Worm (Caenorhabditis elegans): Measurements from ENCODE around the gene R08C7.8.
A peak's percentile ranks its signal among the peaks of the same experiment; 100 is the strongest.

R08C7.8 gene

DNA sequence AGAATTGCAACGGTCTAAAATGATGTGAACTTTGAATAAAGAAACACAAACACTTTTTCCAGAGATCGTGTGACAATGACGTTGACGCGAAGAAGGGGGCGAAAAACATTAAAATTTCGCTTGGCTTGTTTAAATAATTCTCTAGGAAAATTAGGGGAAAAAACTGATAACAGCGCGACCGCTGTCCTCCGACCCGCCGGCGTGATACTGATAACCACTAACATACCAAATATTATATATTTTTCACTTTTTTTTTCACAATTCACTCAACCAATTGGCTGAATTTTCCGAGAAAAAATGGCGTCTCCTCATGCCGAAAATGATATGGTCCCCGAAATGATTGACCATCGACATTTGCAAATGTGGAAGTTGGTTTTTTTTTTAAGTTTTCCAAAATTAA lies 15.5 kb upstream of the R08C7.8 start:
- TF ChIP-seq pax-3 (tag; optimal IDR thresholded peaks at IDR 0.05), result peak; percentile 6
- no peak for TF ChIP-seq ceh-8 (GFP tag; optimal IDR thresholded peaks at IDR 0.05)
- no peak for TF ChIP-seq nhr-76 (tag; optimal IDR thresholded peaks at IDR 0.05)
- TF ChIP-seq vab-15 (tag; optimal IDR thresholded peaks at IDR 0.05), result no peak
- no peak for TF ChIP-seq lin-35 (GFP tag; optimal IDR thresholded peaks at IDR 0.05)
- no peak for TF ChIP-seq mab-9 (GFP tag; IDR thresholded peaks at IDR 0.05)
- peak; percentile 41 for TF ChIP-seq elt-2 (tag; optimal IDR thresholded peaks at IDR 0.05)
- TF ChIP-seq ces-1 (GFP tag; optimal IDR thresholded peaks at IDR 0.05), result no peak
- no peak for TF ChIP-seq nhr-84 (tag; optimal IDR thresholded peaks at IDR 0.05)
- no peak for TF ChIP-seq ztf-4 (tag; optimal IDR thresholded peaks at IDR 0.05)
- peak; percentile 11 for TF ChIP-seq nhr-20 (tag; optimal IDR thresholded peaks at IDR 0.05)
- TF ChIP-seq ets-5 (GFP tag; IDR thresholded peaks at IDR 0.05), result no peak
- peak; percentile 4 for TF ChIP-seq nhr-85 (tag)
- no peak for TF ChIP-seq zip-4 (GFP tag; optimal IDR thresholded peaks at IDR 0.05)
- peak; percentile 3 for TF ChIP-seq blmp-1 (tag; optimal IDR thresholded peaks at IDR 0.05)
- peak in 1 of 6 experiments; percentile 10 for TF ChIP-seq elt-3 (tag; optimal IDR thresholded peaks at IDR 0.05)
- peak; percentile 20 for TF ChIP-seq nhr-47 (tag; optimal IDR thresholded peaks at IDR 0.05)
- TF ChIP-seq efl-3 (GFP tag; optimal IDR thresholded peaks at IDR 0.05), result no peak
- peak; percentile 45 for TF ChIP-seq nhr-90 (tag; optimal IDR thresholded peaks at IDR 0.05; ENCODE audit: poor library complexity)
- no peak for TF ChIP-seq C04F5.9 (tag; optimal IDR thresholded peaks at IDR 0.05)
- TF ChIP-seq unc-86 (tag; optimal IDR thresholded peaks at IDR 0.05), result no peak
- no peak for TF ChIP-seq ama-1 (optimal IDR thresholded peaks at IDR 0.05)
- TF ChIP-seq nhr-71 (tag; optimal IDR thresholded peaks at IDR 0.05), result peak; percentile 44
- TF ChIP-seq mdl-1 (tag; optimal IDR thresholded peaks at IDR 0.05), result no peak
- TF ChIP-seq fkh-8 (tag; optimal IDR thresholded peaks at IDR 0.05), result no peak
- no peak for TF ChIP-seq lin-14 (GFP tag; optimal IDR thresholded peaks at IDR 0.05)

DNA sequence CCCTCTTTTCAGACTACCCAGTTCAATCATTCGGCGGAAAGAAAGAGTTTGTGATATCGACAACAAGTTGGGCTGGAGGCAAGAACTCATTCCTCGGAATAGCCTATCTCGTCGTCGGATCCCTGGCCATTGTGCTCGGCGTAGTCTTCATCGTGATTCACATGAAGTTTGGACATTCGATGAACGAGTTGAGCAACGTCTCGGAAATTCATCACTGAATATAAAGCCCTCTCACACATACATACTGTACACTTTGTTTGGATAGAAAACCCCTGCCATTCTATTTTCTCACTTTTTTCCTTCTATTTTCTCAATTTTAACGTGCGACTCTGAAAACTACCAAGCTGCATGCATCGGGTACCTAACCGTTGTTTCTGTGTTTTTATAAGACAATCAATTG lies 15.1 kb upstream of the R08C7.8 start, which contains the start of gene R08C7.12:
R08C7.12 (plus strand) TSS at position 301 of the 400 bp plus-strand sequence.
- TF ChIP-seq fkh-8 (tag; optimal IDR thresholded peaks at IDR 0.05), result no peak
- TF ChIP-seq ztf-11 (tag; optimal IDR thresholded peaks at IDR 0.05), result no peak
- no peak for TF ChIP-seq tbx-2 (tag; optimal IDR thresholded peaks at IDR 0.05)
- TF ChIP-seq ceh-88 (GFP tag; IDR thresholded peaks at IDR 0.05), result no peak
- no peak for TF ChIP-seq nhr-12 (tag; optimal IDR thresholded peaks at IDR 0.05)

DNA sequence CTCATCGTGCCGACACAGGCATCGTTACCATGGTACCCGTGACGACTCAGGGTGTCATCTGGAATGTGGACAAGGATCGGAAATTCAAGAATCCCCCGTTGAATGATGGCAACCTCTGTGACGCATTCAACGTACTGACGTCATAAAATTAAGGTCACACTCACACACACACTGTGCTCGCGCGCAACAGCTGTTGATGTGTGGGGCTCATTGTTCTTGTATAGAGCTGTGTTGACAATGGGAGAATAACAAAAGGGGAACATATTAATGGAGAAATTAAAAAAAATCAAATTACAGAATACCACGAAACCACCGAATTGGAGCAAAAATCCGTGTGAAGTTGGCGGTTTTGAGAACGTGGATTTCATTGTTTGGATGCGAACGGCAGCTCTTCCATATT lies 14.0 kb upstream of the R08C7.8 start:
- no peak for TF ChIP-seq efl-1 (optimal IDR thresholded peaks at IDR 0.05)
- peak in 1 of 2 experiments; percentile 52 for TF ChIP-seq efl-1 (GFP tag; optimal IDR thresholded peaks at IDR 0.05 in 1 of 2)
- peak; percentile 88 for TF ChIP-seq alr-1 (tag; optimal IDR thresholded peaks at IDR 0.05; ENCODE audit: borderline replicate concordance)
- TF ChIP-seq sox-4 (tag; optimal IDR thresholded peaks at IDR 0.05), result no peak

DNA sequence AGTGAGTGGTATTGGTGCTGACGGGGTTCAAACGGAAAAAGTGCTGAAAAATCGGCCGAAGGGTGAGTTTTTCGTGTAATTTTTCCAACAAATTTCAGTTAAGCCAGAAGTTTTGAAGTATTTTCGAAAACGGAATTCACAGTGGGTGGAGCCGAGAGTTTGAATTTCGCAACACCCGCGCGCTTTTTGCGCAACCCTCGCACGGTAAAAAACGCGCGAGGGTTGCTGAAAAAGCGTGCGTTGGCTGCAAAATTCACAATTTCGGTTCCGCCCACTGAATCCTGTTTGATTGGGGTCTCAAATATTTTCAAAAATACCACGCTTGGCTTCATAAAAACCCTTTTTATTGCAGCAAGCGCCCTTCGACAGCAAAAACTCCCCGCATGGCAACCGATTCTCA lies 13.0 kb upstream of the R08C7.8 start:
- TF ChIP-seq zip-4 (GFP tag; optimal IDR thresholded peaks at IDR 0.05) (no peak), xbp-1 (tag; optimal IDR thresholded peaks at IDR 0.05) (no peak), isw-1 (GFP tag; IDR thresholded peaks at IDR 0.05) (no peak)

DNA sequence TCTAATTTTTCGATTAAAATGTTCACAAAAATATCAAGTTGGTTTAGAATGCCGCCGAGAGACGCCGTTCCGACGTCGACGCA lies 12.8 kb upstream of the R08C7.8 start, which contains the start of gene chat-1:
chat-1 (plus strand) TSS at position 48 of the 83 bp plus-strand sequence.
- TF ChIP-seq lin-14 (GFP tag; optimal IDR thresholded peaks at IDR 0.05), result no peak

DNA sequence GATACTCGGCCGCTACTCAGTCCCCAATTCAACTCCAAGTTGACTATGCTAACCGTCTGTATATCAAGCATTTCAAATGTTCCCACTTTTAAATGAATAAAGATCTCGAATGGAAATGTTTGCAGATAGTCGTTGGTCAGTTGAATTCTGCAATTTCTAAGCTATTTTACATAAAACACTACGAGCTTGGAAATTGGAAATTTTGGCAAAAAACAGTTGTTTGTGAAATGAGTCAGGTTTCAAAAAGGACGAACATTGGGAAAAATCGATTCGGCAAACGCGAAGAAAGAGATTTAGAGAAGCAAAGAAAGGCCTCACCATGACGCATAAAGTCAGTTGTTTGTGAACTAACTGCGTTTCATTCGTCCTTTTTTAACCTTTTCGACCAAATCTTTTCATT lies 12.5 kb upstream of the R08C7.8 start:
- TF ChIP-seq unc-62 (GFP tag; optimal IDR thresholded peaks at IDR 0.05) (no peak), hlh-4 (tag; optimal IDR thresholded peaks at IDR 0.05) (no peak), egl-13 (tag; optimal IDR thresholded peaks at IDR 0.05) (no peak), alr-1 (tag; optimal IDR thresholded peaks at IDR 0.05; ENCODE audit: borderline replicate concordance) (no peak), sox-4 (tag; optimal IDR thresholded peaks at IDR 0.05) (no peak), nhr-90 (tag; optimal IDR thresholded peaks at IDR 0.05; ENCODE audit: poor library complexity) (no peak), mdl-1 (tag; optimal IDR thresholded peaks at IDR 0.05) (peak in 1 of 2 experiments; percentile 43), blmp-1 (tag; optimal IDR thresholded peaks at IDR 0.05) (no peak), skn-1 (tag; optimal IDR thresholded peaks at IDR 0.05) (no peak), elt-2 (tag; optimal IDR thresholded peaks at IDR 0.05) (no peak), nhr-47 (tag; optimal IDR thresholded peaks at IDR 0.05) (peak; percentile 35), C04F5.9 (tag; optimal IDR thresholded peaks at IDR 0.05) (no peak), zip-4 (GFP tag; optimal IDR thresholded peaks at IDR 0.05) (peak; percentile 2), nhr-28 (tag; optimal IDR thresholded peaks at IDR 0.05) (no peak), tbx-2 (tag; optimal IDR thresholded peaks at IDR 0.05) (no peak), mep-1 (tag; optimal IDR thresholded peaks at IDR 0.05) (peak; percentile 72), F16B12.6 (tag; optimal IDR thresholded peaks at IDR 0.05) (no peak), sup-37 (GFP tag; optimal IDR thresholded peaks at IDR 0.05) (no peak), nhr-85 (tag) (peak; percentile 39), pag-3 (tag; optimal IDR thresholded peaks at IDR 0.05; ENCODE audit: borderline replicate concordance, insufficient read depth) (no peak)

Data from whole organism, L1 larva.